Fruit fly (Drosophila melanogaster): ENCODE results near the gene CG31269.
A peak's percentile ranks its signal among the peaks of the same experiment; 100 is the strongest.

Gene CG31269

DNA sequence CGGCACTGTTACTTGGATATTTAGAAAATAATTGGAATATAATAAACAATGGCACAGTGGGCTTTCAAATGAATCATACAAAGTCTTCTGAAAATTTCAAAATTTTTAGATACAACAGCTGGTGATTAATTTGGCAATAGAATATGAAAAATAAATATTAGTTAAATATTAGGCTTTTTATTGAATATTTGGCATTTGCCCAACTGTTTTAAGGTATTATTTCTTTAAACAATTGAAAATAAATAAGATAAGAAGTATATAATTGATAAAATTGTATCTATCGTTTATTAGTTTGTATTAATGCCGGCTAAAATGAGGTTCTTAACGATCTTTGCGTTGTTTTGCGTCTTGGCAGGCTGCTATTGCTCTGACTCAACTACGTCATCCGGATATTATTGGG lies 2.7 kb upstream of the CG31269 start, which contains the start of gene CG45079:
Gene CG45079, plus strand, starts transcription at position 301 of the 400 bp plus-strand sequence.
- TF ChIP-seq Sp1 (GFP tag; optimal IDR thresholded peaks at IDR 0.05) (no peak), br (GFP tag; optimal IDR thresholded peaks at IDR 0.05) (no peak), Hnf4 (GFP tag; optimal IDR thresholded peaks at IDR 0.05) (no peak), Rel (GFP tag; optimal IDR thresholded peaks at IDR 0.05) (no peak), Rel (tag; optimal IDR thresholded peaks at IDR 0.05) (no peak), tai (GFP tag; optimal IDR thresholded peaks at IDR 0.05) (no peak), Mio (GFP tag; optimal IDR thresholded peaks at IDR 0.05) (no peak), pan (optimal IDR thresholded peaks at IDR 0.05) (no peak), Dfd (GFP tag; optimal IDR thresholded peaks at IDR 0.05) (no peak)

DNA sequence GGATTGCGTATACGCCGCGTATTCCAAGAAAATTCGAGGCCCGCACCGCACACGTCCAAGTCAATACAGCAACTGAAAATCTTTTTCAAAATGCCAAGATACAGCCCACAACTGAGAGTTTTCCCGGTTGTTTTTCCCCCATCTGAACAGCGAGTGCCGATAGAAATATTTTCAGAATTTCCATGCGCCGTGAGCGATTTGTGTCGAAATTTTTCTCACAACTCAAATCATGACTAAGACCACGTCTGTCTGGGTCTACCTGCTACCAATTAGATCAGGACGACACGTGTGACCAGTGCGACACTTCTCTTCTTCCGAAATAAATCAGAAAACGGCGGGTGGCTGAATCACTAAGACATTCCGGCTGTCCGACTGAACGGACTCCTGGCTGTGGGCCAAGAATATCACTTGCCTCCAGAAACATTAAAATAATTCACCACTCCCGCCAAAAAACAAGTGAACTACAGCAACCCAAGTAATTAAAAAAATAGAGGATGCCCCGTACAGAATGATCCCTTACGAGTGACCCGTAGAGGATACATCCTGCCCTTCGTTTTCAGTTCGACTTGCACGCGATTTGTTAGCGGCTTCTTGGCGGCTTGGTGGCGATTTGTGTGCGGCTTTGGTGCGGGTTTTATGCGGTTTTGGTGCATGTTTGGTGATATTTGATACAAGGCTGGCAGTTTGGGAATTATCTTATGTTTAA lies 1.4 kb upstream of the CG31269 start, which contains the start of gene cher:
Gene cher, minus strand, starts transcription at position 51 of the 706 bp plus-strand sequence.
- TF ChIP-seq dl (GFP tag; optimal IDR thresholded peaks at IDR 0.05; ENCODE audit: insufficient read depth in 1 of 2, partially characterized antibody in 2 of 2), result no peak
- no peak for TF ChIP-seq Dfd (GFP tag; optimal IDR thresholded peaks at IDR 0.05)
- TF ChIP-seq Myc (optimal IDR thresholded peaks at IDR 0.05), result peak; percentile 69

DNA sequence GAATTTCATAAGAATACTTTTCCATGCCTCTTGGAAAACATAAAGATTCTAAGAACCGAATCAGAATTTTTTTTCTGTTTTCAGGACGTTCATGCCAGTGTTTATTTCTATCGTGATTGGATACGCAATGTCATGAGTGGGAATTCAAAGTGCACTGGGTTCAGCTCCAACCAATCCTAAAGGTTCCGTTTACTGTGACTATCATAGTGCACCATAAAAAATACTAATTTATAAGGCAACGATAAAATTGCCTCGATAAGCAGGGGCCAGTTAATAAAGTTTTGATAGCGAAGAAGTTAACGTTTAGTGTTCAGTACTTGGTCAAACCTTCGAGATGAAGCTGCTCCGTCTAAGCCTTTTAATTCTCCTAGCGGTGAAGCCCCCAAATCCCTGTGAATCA lies 986 bp downstream of the CG31269 start, which contains the start of gene CG31265:
Gene CG31265, plus strand, starts transcription at position 301 of the 400 bp plus-strand sequence.
- TF ChIP-seq woc (GFP tag; optimal IDR thresholded peaks at IDR 0.05) (no peak), tai (GFP tag; optimal IDR thresholded peaks at IDR 0.05) (no peak), h (GFP tag; optimal IDR thresholded peaks at IDR 0.05) (no peak), rgr (GFP tag; optimal IDR thresholded peaks at IDR 0.05) (no peak), Vsx2 (GFP tag; optimal IDR thresholded peaks at IDR 0.05; ENCODE audit: partially characterized antibody) (no peak), dl (GFP tag; optimal IDR thresholded peaks at IDR 0.05; ENCODE audit: insufficient read depth in 1 of 2, partially characterized antibody in 2 of 2) (no peak)

DNA sequence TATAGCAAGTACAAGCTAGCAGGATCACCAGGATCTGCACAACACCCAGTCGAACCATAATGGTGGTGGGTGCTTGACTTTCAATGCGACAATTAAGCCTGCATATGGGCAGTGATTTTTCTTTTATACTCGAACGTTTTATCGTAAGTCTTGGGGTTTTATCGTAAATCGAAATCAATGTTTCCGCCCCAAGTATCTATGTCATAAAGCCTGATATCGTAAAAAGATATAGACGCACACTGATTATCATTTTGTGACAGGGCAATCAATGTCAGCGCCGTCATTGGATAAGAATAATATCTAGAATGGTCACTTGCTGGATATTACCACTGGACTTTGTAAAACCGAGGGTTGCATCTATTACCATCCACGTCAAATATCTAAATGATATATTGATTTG lies 3.4 kb downstream of the CG31269 start, which contains the start of gene CG17475:
Gene CG17475, minus strand, starts transcription at position 101 of the 400 bp plus-strand sequence.
- no peak for TF ChIP-seq woc (GFP tag; optimal IDR thresholded peaks at IDR 0.05)
- no peak for TF ChIP-seq HLH106 (tag; optimal IDR thresholded peaks at IDR 0.05)
- no peak for TF ChIP-seq OdsH (GFP tag; optimal IDR thresholded peaks at IDR 0.05)
- TF ChIP-seq Vsx2 (GFP tag; optimal IDR thresholded peaks at IDR 0.05; ENCODE audit: partially characterized antibody), result no peak

DNA sequence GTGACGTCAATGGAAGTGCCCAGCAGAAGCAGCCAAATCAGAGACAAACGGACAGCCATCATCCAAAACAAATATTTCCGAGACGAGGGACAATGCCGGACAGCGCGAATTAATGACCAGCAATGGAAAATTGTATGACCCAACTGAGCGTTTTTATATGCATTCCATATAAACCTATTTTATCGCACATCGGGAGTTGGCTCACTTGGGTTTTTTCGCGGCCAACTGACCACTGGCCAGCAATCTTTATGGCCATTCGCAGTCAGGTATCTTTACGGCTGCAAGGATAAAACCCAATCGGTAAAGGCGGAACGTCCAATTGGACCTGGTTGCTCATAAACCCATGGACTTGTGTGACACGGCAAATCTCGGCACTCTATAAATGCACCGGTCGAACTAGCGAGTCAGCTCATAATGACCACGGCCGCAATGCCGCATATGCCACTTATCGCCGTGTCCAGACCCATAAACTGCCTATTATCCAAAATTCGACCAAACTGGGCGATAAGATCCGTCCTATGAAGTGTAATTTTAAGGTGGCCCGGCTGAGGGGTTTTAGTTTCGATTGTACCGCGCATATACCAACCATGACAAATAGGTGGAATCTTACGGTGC lies 5.3 kb downstream of the CG31269 start, which contains the start of the genes CG4053 and CG31266:
Gene CG4053, minus strand, starts transcription at position 101 of the 615 bp plus-strand sequence.
Gene CG31266, plus strand, starts transcription at position 565 of the 615 bp plus-strand sequence.
- TF ChIP-seq CG32264 (GFP tag; optimal IDR thresholded peaks at IDR 0.05), result no peak
- TF ChIP-seq Dif (GFP tag; optimal IDR thresholded peaks at IDR 0.05; ENCODE audit: partially characterized antibody), result no peak
- no peak for TF ChIP-seq Abd-B (GFP tag; optimal IDR thresholded peaks at IDR 0.05)
- no peak for TF ChIP-seq jim (GFP tag; optimal IDR thresholded peaks at IDR 0.05)
- TF ChIP-seq CrebA (GFP tag; optimal IDR thresholded peaks at IDR 0.05; ENCODE audit: borderline replicate concordance), result peak; percentile 2

DNA sequence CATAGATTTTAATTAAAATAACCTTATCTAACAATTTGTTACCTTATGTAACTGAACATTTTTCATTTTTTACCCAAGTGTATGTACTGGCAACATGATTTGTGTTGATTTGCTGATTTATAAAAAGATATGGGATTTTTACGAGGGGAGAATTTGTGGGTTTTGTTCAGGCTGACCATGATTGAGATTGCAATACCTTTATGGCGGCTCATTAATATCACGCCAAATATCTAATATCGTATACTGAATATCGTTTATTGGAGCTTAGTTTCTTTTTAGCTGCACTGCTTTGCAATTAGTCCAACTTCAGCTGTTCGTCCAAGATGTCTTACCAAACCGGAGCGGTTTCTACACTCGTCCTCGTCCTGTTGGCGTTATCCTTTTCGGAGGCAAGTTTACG lies 7.0 kb downstream of the CG31269 start, which contains the start of gene CG31267:
Gene CG31267, plus strand, starts transcription at position 301 of the 400 bp plus-strand sequence.
- TF ChIP-seq pan (optimal IDR thresholded peaks at IDR 0.05), result no peak
- no peak for TF ChIP-seq Vsx2 (GFP tag; optimal IDR thresholded peaks at IDR 0.05; ENCODE audit: partially characterized antibody)

DNA sequence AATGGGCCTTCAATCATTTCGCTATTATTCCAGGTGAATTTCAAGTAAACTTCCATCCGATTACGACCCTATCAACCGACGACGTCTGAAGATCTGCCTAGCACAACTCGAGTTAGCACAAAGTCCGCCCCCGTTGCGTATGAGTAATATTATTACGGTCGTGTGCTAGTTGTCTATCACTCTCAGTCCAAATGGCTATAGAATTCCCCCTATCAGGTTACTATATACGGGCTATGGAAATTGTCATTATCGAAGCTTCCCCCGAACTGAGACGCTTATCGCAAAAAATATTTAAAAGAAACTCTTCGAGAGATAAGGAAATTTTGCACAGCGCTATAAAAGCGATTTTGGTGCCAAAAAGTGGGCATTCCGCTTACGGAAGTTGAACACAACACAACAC lies 8.8 kb downstream of the CG31269 start, which contains the start of gene CG5246:
Gene CG5246, plus strand, starts transcription at position 365 of the 400 bp plus-strand sequence.
- TF ChIP-seq Rel (GFP tag; optimal IDR thresholded peaks at IDR 0.05) (no peak), Rel (tag; optimal IDR thresholded peaks at IDR 0.05) (peak; percentile 68), foxo (GFP tag; optimal IDR thresholded peaks at IDR 0.05) (no peak), h (GFP tag; optimal IDR thresholded peaks at IDR 0.05) (peak; percentile 49)

All from whole organism, wandering third instar larva.